Fruit fly (Drosophila melanogaster) whole organism, embryonic: Measurements from ENCODE around the gene dao.

Source experiments
- Asciz ChIP-seq: fragments of 200-800 bp; sonication (Bioruptor generic); optimal IDR thresholded peaks from 2 replicates; lab custom pipeline; 2017; ENCODE audit warnings: missing biosample characterization, mild to moderate bottlenecking, missing genetic modification characterization, missing genetic modification reagents
- Atf-2 ChIP-seq: fragments of 200-800 bp; sonication (Bioruptor generic); optimal IDR thresholded peaks from 2 replicates; lab custom pipeline; 2016; ENCODE audit warnings: missing biosample characterization, missing genetic modification characterization
- CG10565 ChIP-seq: fragments of 200-800 bp; sonication (Bioruptor generic); optimal IDR thresholded peaks from 3 replicates; lab custom pipeline; 2016; ENCODE audit warnings: missing biosample characterization, mild to moderate bottlenecking, missing genetic modification characterization
- CG11085 ChIP-seq: fragments of 200-800 bp; sonication (Bioruptor generic); IDR thresholded peaks from 2 replicates; pipeline ENCODE4 v1.3.6; 2022; ENCODE audit warnings: missing biosample characterization, missing genetic modification characterization
- CG11093 ChIP-seq: fragments of 200-800 bp; sonication (Bioruptor generic); IDR thresholded peaks from 3 replicates; pipeline ENCODE4 v1.3.6; 2022; ENCODE audit warnings: missing biosample characterization, missing genetic modification characterization
- CG12219 ChIP-seq: fragments of 200-800 bp; sonication (Bioruptor generic); optimal IDR thresholded peaks from 3 replicates; lab custom pipeline; 2018; ENCODE audit warnings: missing biosample characterization, mild to moderate bottlenecking, missing genetic modification characterization
- CG13624 ChIP-seq: fragments of 200-800 bp; sonication (Bioruptor generic); optimal IDR thresholded peaks from 2 replicates; lab custom pipeline; 2016; ENCODE audit warnings: missing biosample characterization, missing genetic modification characterization
- CG15696 ChIP-seq: fragments of 200-800 bp; sonication (Bioruptor generic); optimal IDR thresholded peaks from 2 replicates; lab custom pipeline; 2019; ENCODE audit warnings: missing biosample characterization, mild to moderate bottlenecking, missing genetic modification characterization, moderate library complexity
- CG16815 ChIP-seq: fragments of 200-800 bp; sonication (Bioruptor generic); optimal IDR thresholded peaks from 3 replicates; lab custom pipeline; 2017; ENCODE audit warnings: missing biosample characterization, mild to moderate bottlenecking, missing genetic modification characterization
- CG18599 ChIP-seq: fragments of 200-800 bp; sonication (Bioruptor generic); optimal IDR thresholded peaks from 3 replicates; lab custom pipeline; 2017; ENCODE audit warnings: missing biosample characterization, missing genetic modification characterization, mild to moderate bottlenecking, moderate library complexity, missing genetic modification reagents
- CG2889 ChIP-seq: fragments of 200-800 bp; sonication (Bioruptor generic); IDR thresholded peaks from 3 replicates; pipeline ENCODE4 v1.3.6; 2022; ENCODE audit warnings: missing biosample characterization, missing genetic modification characterization
- CG32772 ChIP-seq: fragments of 200-800 bp; sonication (Bioruptor generic); IDR thresholded peaks from 2 replicates; pipeline ENCODE4 v1.3.6; 2022; ENCODE audit warnings: missing biosample characterization, missing genetic modification characterization
- CG33557 ChIP-seq: fragments of 200-800 bp; sonication (Bioruptor generic); optimal IDR thresholded peaks from 2 replicates; lab custom pipeline; 2019; ENCODE audit warnings: missing biosample characterization, mild to moderate bottlenecking, missing genetic modification characterization, moderate library complexity
- CG3407 ChIP-seq: fragments of 200-800 bp; sonication (Bioruptor generic); optimal IDR thresholded peaks from 2 replicates; lab custom pipeline; 2018; ENCODE audit warnings: missing biosample characterization, mild to moderate bottlenecking, missing genetic modification characterization
- CG34422 ChIP-seq: fragments of 200-800 bp; sonication (Bioruptor generic); IDR thresholded peaks from 3 replicates; pipeline ENCODE4 v1.3.6; 2022; ENCODE audit warnings: missing biosample characterization, missing genetic modification characterization
- CG7556 ChIP-seq: fragments of 200-800 bp; sonication (Bioruptor generic); optimal IDR thresholded peaks from 2 replicates; lab custom pipeline; 2017; ENCODE audit warnings: missing biosample characterization, mild to moderate bottlenecking, missing genetic modification characterization
- CG9817 ChIP-seq: fragments of 200-800 bp; sonication (Bioruptor generic); optimal IDR thresholded peaks from 2 replicates; lab custom pipeline; 2018; ENCODE audit warnings: missing biosample characterization, mild to moderate bottlenecking, missing genetic modification characterization, moderate library complexity
- Dbx ChIP-seq: fragments of 200-800 bp; sonication (Bioruptor generic); IDR thresholded peaks from 3 replicates; pipeline ENCODE4 v1.3.6; 2022; ENCODE audit warnings: missing biosample characterization, missing genetic modification characterization
- Dek ChIP-seq: fragments of 200-800 bp; sonication (Bioruptor generic); optimal IDR thresholded peaks from 3 replicates; lab custom pipeline; 2019; ENCODE audit warnings: missing biosample characterization, mild to moderate bottlenecking, missing genetic modification characterization, moderate library complexity
- Dip3 ChIP-seq: fragments of 200-800 bp; sonication (Bioruptor generic); optimal IDR thresholded peaks from 3 replicates; lab custom pipeline; 2016; ENCODE audit warnings: missing biosample characterization, missing genetic modification characterization
- HLH54F ChIP-seq: fragments of 200-800 bp; sonication (Bioruptor generic); optimal IDR thresholded peaks from 3 replicates; lab custom pipeline; 2016; ENCODE audit warnings: missing biosample characterization, missing genetic modification characterization
- HmgZ ChIP-seq: fragments of 200-800 bp; sonication (Bioruptor generic); optimal IDR thresholded peaks from 2 replicates; lab custom pipeline; 2018; ENCODE audit warnings: missing biosample characterization, mild to moderate bottlenecking, missing genetic modification characterization
- Myb ChIP-seq: fragments of 200-800 bp; sonication (Bioruptor generic); optimal IDR thresholded peaks from 2 replicates; lab custom pipeline; 2016; ENCODE audit warnings: missing biosample characterization, missing genetic modification characterization
- Oaz ChIP-seq: fragments of 200-800 bp; sonication (Bioruptor generic); IDR thresholded peaks from 2 replicates; pipeline ENCODE4 v1.3.6; 2022; ENCODE audit warnings: missing biosample characterization, missing genetic modification characterization
- Side ChIP-seq: fragments of 200-800 bp; sonication (Bioruptor generic); optimal IDR thresholded peaks from 2 replicates; lab custom pipeline; 2016; ENCODE audit warnings: missing biosample characterization, missing genetic modification characterization
- Sry-δ ChIP-seq: fragments of 200-800 bp; sonication (Bioruptor generic); optimal IDR thresholded peaks from 2 replicates; lab custom pipeline; 2016; ENCODE audit warnings: missing biosample characterization, missing genetic modification characterization
- Ssrp ChIP-seq: fragments of 200-800 bp; sonication (Bioruptor generic); optimal IDR thresholded peaks from 2 replicates; lab custom pipeline; 2018; ENCODE audit warnings: missing biosample characterization, mild to moderate bottlenecking, missing genetic modification characterization, moderate library complexity
- amos ChIP-seq: fragments of 200-800 bp; sonication (Bioruptor generic); IDR thresholded peaks from 2 replicates; pipeline ENCODE4 v1.3.6; 2022; ENCODE audit warnings: missing biosample characterization, missing genetic modification characterization; ENCODE audit not compliant: partially characterized antibody
- ap ChIP-seq: fragments of 200-800 bp; sonication (Bioruptor generic); IDR thresholded peaks from 2 replicates; pipeline ENCODE4 v1.3.6; 2022; ENCODE audit warnings: missing biosample characterization, missing genetic modification characterization
- bowl ChIP-seq: fragments of 200-800 bp; sonication (Bioruptor generic); IDR thresholded peaks from 2 replicates; pipeline ENCODE4 v1.3.6; 2022; ENCODE audit warnings: missing biosample characterization, missing genetic modification characterization
- btn ChIP-seq: fragments of 200-800 bp; sonication (Bioruptor generic); optimal IDR thresholded peaks from 2 replicates; lab custom pipeline; 2016; ENCODE audit warnings: missing biosample characterization, missing genetic modification characterization
- dati ChIP-seq: fragments of 200-800 bp; sonication (Bioruptor generic); IDR thresholded peaks from 2 replicates; pipeline ENCODE4 v1.3.6; 2022; ENCODE audit warnings: missing biosample characterization, missing genetic modification characterization
- dimm ChIP-seq: fragments of 200-800 bp; sonication (Bioruptor generic); IDR thresholded peaks from 2 replicates; pipeline ENCODE4 v1.3.6; 2022; ENCODE audit warnings: missing biosample characterization, missing genetic modification characterization
- emc ChIP-seq: fragments of 200-800 bp; sonication (Bioruptor generic); optimal IDR thresholded peaks from 2 replicates; lab custom pipeline; 2016; ENCODE audit warnings: missing biosample characterization, missing genetic modification characterization
- exex ChIP-seq: fragments of 200-800 bp; sonication (Bioruptor generic); optimal IDR thresholded peaks from 4 replicates; lab custom pipeline; 2018; ENCODE audit warnings: missing biosample characterization, mild to moderate bottlenecking, missing genetic modification characterization, moderate library complexity
- fd96Cb ChIP-seq: fragments of 200-800 bp; sonication (Bioruptor generic); optimal IDR thresholded peaks from 2 replicates; lab custom pipeline; 2018; ENCODE audit warnings: missing biosample characterization, mild to moderate bottlenecking, missing genetic modification characterization, moderate library complexity
- fru ChIP-seq: fragments of >200 bp; optimal IDR thresholded peaks from 2 replicates; lab custom pipeline; 2017
- klu ChIP-seq: fragments of 200-800 bp; sonication (Bioruptor generic); IDR thresholded peaks from 2 replicates; pipeline ENCODE4 v1.3.6; 2022; ENCODE audit warnings: missing biosample characterization, missing genetic modification characterization
- mam ChIP-seq: fragments of 200-800 bp; sonication (Bioruptor generic); optimal IDR thresholded peaks from 3 replicates; lab custom pipeline; 2016; ENCODE audit warnings: missing biosample characterization, missing genetic modification characterization
- pita ChIP-seq: fragments of 200-800 bp; sonication (Bioruptor generic); optimal IDR thresholded peaks from 2 replicates; lab custom pipeline; 2017; ENCODE audit warnings: missing biosample characterization, mild to moderate bottlenecking, missing genetic modification characterization
- psq ChIP-seq: fragments of 200-800 bp; sonication (Bioruptor generic); optimal IDR thresholded peaks from 2 replicates; lab custom pipeline; 2017; ENCODE audit warnings: missing biosample characterization, missing genetic modification characterization
- ranshi ChIP-seq: fragments of 200-800 bp; sonication (Bioruptor generic); IDR thresholded peaks from 2 replicates; pipeline ENCODE4 v1.3.6; 2022; ENCODE audit warnings: missing biosample characterization, missing genetic modification characterization
- shn ChIP-seq: fragments of 200-800 bp; sonication (Bioruptor generic); optimal IDR thresholded peaks from 3 replicates; lab custom pipeline; 2016; ENCODE audit warnings: missing biosample characterization, missing genetic modification characterization
- tin ChIP-seq: fragments of 200-800 bp; sonication (Bioruptor generic); optimal IDR thresholded peaks from 3 replicates; lab custom pipeline; 2016; ENCODE audit warnings: missing biosample characterization, missing genetic modification characterization
- vfl ChIP-seq: fragments of 200-800 bp; sonication (Bioruptor generic); optimal IDR thresholded peaks from 2 replicates; lab custom pipeline; 2016; ENCODE audit warnings: missing biosample characterization, missing genetic modification characterization
- zfh1 ChIP-seq: fragments of 200-800 bp; sonication (Bioruptor generic); IDR thresholded peaks from 3 replicates; pipeline ENCODE4 v1.3.6; 2022; ENCODE audit warnings: missing biosample characterization, missing genetic modification characterization

The dao gene

DNA sequence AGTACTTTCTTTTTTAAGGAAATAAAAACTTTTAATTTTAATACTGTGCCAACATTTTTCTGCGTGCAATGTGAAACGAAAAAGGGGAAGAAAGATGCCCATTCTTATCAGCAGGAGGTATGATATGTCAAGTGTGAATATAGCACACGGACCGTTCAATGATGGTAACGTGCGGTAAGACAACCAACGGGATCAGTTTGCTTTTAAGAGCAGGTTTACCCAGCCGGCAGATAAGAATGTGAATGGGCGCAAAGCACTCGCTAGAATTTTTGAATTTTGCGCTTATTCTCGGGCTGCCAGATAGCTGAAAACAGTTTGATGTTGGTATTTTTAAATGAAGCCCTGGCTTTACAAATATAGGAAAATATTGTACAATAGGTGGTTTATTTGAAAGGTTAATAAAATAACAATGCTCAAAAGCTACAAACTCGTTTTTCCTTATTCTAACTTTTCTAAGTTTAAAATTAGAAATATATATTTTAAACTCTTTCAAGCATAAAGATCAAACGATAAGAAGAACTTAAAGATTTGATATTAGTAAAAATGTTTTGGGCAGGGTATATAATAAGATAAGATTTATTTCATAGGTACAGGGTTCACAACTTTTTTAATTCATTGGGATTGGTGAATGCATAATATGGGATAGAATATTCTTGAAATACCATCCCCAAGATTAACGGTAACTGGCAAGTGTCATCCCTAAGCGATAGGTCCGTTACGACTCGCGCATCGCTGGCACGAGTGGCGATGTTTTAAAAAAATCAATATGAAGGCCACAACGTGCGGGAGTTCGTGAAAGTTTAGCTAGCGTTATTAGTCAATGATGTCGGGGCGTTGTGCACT is at the start of gene dao (continued):
- no peak for TF ChIP-seq dimm (GFP tag; lab: Robert Waterston, UW)
- TF ChIP-seq Ssrp: peak; percentile 47
- peak; percentile 78 for TF ChIP-seq amos
- no peak for TF ChIP-seq CG10565 (GFP tag; lab: Kevin White, UChicago)
- TF ChIP-seq CG33557 (GFP tag; lab: Kevin White, UChicago): no peak
- peak; percentile 42; the same call in 2 of the 3 replicates for TF ChIP-seq CG2889
- TF ChIP-seq fru (lab: Kevin White, UChicago): no peak
- TF ChIP-seq CG11093: no peak
- no peak for TF ChIP-seq btn
- TF ChIP-seq Asciz: no peak
- no peak for TF ChIP-seq bowl
- TF ChIP-seq exex (tag; lab: Kevin White, UChicago): no peak
- TF ChIP-seq Sry-δ (GFP tag; lab: Kevin White, UChicago): peak; percentile 94
- peak; percentile 28 for TF ChIP-seq Dek
- TF ChIP-seq vfl: no peak
- peak; percentile 42 for TF ChIP-seq fd96Cb
- TF ChIP-seq pita (GFP tag; lab: Kevin White, UChicago): no peak
- TF ChIP-seq Dip3 (GFP tag; lab: Kevin White, UChicago): peak; percentile 28
- peak; percentile 56 for TF ChIP-seq mam (GFP tag; lab: Kevin White, UChicago)
- no peak for TF ChIP-seq Atf-2
- peak; percentile 55 for TF ChIP-seq zfh1 (GFP tag; lab: Robert Waterston, UW)
- TF ChIP-seq Oaz (GFP tag; lab: Robert Waterston, UW): 0 out of 2 replicates have a peak, but pooled peaks have one; percentile 22
- TF ChIP-seq klu: 0 out of 2 replicates have a peak, but pooled peaks have one; percentile 40
- no peak for TF ChIP-seq Side (GFP tag; lab: Kevin White, UChicago)
- TF ChIP-seq ap: no peak
- TF ChIP-seq CG34422 (GFP tag; lab: Robert Waterston, UW): peak; percentile 62; the same call in 2 of the 3 replicates
- peak; percentile 54 for TF ChIP-seq CG18599
- TF ChIP-seq psq (GFP tag; lab: Kevin White, UChicago): no peak
- TF ChIP-seq CG15696 (tag; lab: Kevin White, UChicago): peak; percentile 45
- TF ChIP-seq emc (GFP tag; lab: Kevin White, UChicago): no peak
- TF ChIP-seq Myb (GFP tag; lab: Kevin White, UChicago): peak; percentile 86
- 0 out of 2 replicates have a peak, but pooled peaks have one; percentile 31 for TF ChIP-seq CG11085 (GFP tag; lab: Robert Waterston, UW)
- no peak for TF ChIP-seq CG12219 (GFP tag; lab: Kevin White, UChicago)
- TF ChIP-seq HmgZ: no peak
- no peak for TF ChIP-seq CG3407 (GFP tag; lab: Kevin White, UChicago)
- TF ChIP-seq shn (GFP tag; lab: Kevin White, UChicago): peak; percentile 36
- TF ChIP-seq CG9817 (tag; lab: Kevin White, UChicago): peak; percentile 45
- TF ChIP-seq CG32772 (GFP tag; lab: Robert Waterston, UW): peak; percentile 66; the same call in 1 of the 2 replicates
- peak; percentile 68 for TF ChIP-seq tin (GFP tag; lab: Kevin White, UChicago)
- peak; percentile 37 for TF ChIP-seq CG13624
- TF ChIP-seq CG7556 (GFP tag; lab: Kevin White, UChicago): peak; percentile 31
- no peak for TF ChIP-seq dati (GFP tag; lab: Robert Waterston, UW)
- peak; percentile 35 for TF ChIP-seq HLH54F (GFP tag; lab: Kevin White, UChicago)
- TF ChIP-seq Dbx (GFP tag; lab: Robert Waterston, UW): peak; percentile 70; the same call in 1 of the 3 replicates
- TF ChIP-seq ranshi (GFP tag; lab: Robert Waterston, UW): peak; percentile 34; the same call in 1 of the 2 replicates
- no peak for TF ChIP-seq CG16815 (GFP tag; lab: Kevin White, UChicago)
- TF ChIP-seq, all 482 proteins: peak for 225
